Worm (Caenorhabditis elegans) whole organism, early embryonic: ENCODE results near the gene T14G8.3.
A peak's percentile ranks its signal among the peaks of the same experiment; 100 is the strongest.

Experiments
- B0310.2 ChIP-seq: sonication (generic microtip); optimal IDR thresholded peaks from 2 replicates; lab custom pipeline; 2016; ENCODE audit warnings: mild to moderate bottlenecking, missing genetic modification characterization, missing compliant biosample characterization
- F13C5.2 ChIP-seq: sonication (generic microtip); optimal IDR thresholded peaks from 2 replicates; lab custom pipeline; 2017; ENCODE audit warnings: mild to moderate bottlenecking, missing genetic modification characterization, inconsistent platforms, missing compliant biosample characterization
- aly-1 ChIP-seq: sonication (generic microtip); optimal IDR thresholded peaks from 2 replicates; lab custom pipeline; 2016; ENCODE audit warnings: missing genetic modification characterization, missing compliant biosample characterization
- ama-1 ChIP-seq: fragments of 150-350 bp; optimal IDR thresholded peaks from 2 replicates; lab custom pipeline; 2014
- ceh-13 ChIP-seq: fragments of 200-800 bp; sonication (Bioruptor generic); optimal IDR thresholded peaks from 2 replicates; lab custom pipeline; 2018; ENCODE audit warnings: mild to moderate bottlenecking, missing genetic modification characterization, missing compliant biosample characterization
- ceh-36 ChIP-seq: sonication (generic microtip); optimal IDR thresholded peaks from 2 replicates; lab custom pipeline; 2016; ENCODE audit warnings: missing genetic modification characterization, inconsistent platforms, missing compliant biosample characterization
- ets-7 ChIP-seq: sonication (generic microtip); optimal IDR thresholded peaks from 2 replicates; lab custom pipeline; 2016; ENCODE audit warnings: missing genotype, missing genetic modification characterization, missing compliant biosample characterization
- flt-1 ChIP-seq: fragments of 200-800 bp; sonication (Bioruptor generic); IDR thresholded peaks from 2 replicates; pipeline ENCODE4 v1.3.6; 2022; ENCODE audit warnings: missing genetic modification characterization, missing compliant biosample characterization
- hmbx-1 ChIP-seq: sonication (generic microtip); optimal IDR thresholded peaks from 2 replicates; lab custom pipeline; 2016; ENCODE audit warnings: mild to moderate bottlenecking, missing genetic modification characterization, missing compliant biosample characterization
- hmg-4 ChIP-seq: fragments of 200-800 bp; sonication (Bioruptor generic); optimal IDR thresholded peaks from 2 replicates; lab custom pipeline; 2018; ENCODE audit warnings: mild to moderate bottlenecking, missing genetic modification characterization, missing compliant biosample characterization
- hnd-1 ChIP-seq: sonication (generic microtip); optimal IDR thresholded peaks from 2 replicates; lab custom pipeline; 2016; ENCODE audit warnings: missing genetic modification characterization, missing compliant biosample characterization
- pes-1 ChIP-seq: fragments of 200-800 bp; sonication (Bioruptor generic); IDR thresholded peaks from 2 replicates; pipeline ENCODE4 v1.3.6; 2022; ENCODE audit warnings: missing genetic modification reagents, missing genetic modification characterization, missing compliant biosample characterization
- scrt-1 ChIP-seq: fragments of 200-800 bp; sonication (Bioruptor generic); IDR thresholded peaks from 2 replicates; pipeline ENCODE4 v1.3.6; 2022; ENCODE audit warnings: missing genetic modification characterization, missing compliant biosample characterization
- sea-1 ChIP-seq: fragments of 200-800 bp; sonication (Bioruptor generic); conservative IDR thresholded peaks from 2 replicates; pipeline ENCODE4 v1.3.6; 2022; ENCODE audit warnings: missing genetic modification characterization, missing compliant biosample characterization
- tbx-11 ChIP-seq: fragments of 200-800 bp; sonication (Bioruptor generic); IDR thresholded peaks from 2 replicates; pipeline ENCODE4 v1.3.6; 2022; ENCODE audit warnings: missing genetic modification characterization, missing compliant biosample characterization
- tbx-37 ChIP-seq: fragments of 200-800 bp; sonication (Bioruptor generic); conservative IDR thresholded peaks from 2 replicates; pipeline ENCODE4 v1.3.6; 2022; ENCODE audit warnings: missing genetic modification reagents, missing genetic modification characterization, missing compliant biosample characterization
- tra-4 ChIP-seq: sonication (generic microtip); optimal IDR thresholded peaks from 2 replicates; lab custom pipeline; 2017; ENCODE audit warnings: missing genetic modification characterization, missing compliant biosample characterization

The T14G8.3 gene

DNA sequence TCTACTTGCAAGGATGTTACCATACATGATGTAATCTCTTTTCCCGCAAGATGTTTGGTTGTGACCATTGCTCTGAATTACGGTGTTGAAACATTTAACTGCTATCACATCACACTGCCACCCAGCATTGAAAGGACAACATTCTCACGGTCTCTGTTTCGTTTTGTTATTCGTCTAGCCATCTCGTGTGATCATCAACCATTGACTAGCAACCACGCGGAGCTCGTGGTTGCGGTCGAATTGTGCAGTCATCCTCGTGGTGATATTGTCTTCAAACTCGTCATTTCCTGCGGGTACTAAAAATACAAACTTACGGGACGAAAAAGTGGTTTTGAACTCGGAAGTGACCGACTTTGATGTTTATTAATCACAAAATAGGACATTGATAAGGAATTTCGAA lies 14.6 kb downstream of the T14G8.3 start:
- TF ChIP-seq B0310.2 (tag; lab: Kevin White, UChicago) (no peak), sea-1 (GFP tag; lab: Robert Waterston, UW) (no peak), ceh-13 (GFP tag; lab: Kevin White, UChicago) (no peak), scrt-1 (GFP tag; lab: Robert Waterston, UW) (no peak), tbx-11 (GFP tag; lab: Robert Waterston, UW) (no peak), F13C5.2 (tag; lab: Kevin White, UChicago) (no peak), tra-4 (tag; lab: Kevin White, UChicago) (no peak), hnd-1 (tag; lab: Kevin White, UChicago) (no peak)

DNA sequence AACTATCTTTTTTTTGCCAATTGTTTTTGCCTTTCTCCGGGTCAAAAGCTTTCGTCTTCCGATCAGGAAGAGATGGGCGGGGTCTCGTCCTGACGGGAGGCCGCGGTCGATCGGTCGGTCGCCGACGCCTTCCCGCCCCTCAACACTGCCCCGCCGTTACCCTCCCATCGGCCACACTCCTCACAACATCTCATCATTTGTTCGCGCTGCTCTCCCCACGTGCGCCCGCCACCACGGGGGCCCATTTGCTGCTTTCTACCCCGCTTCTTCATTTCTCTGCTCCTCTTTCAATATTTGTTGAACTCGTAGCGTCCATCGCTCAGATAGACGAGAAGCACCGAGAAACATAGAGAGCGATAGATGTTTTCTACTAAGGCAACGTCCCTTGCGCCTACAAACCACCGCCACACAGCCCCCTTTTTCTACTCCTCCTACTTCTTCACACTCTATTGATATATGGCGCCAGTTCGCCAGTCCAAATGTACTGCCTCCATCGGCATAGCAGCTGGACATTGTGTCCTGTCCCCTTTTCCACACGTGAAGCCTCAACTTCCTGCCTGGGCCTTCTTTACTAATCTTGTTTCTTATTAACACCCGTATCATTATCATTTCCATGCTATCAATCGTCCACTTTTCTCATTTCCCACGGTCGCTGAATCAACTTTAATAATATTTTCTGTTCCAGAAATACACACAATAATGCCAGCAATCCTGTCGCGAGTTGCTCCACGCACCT lies 15.9 kb downstream of the T14G8.3 start, which contains the start of gene bcat-1:
bcat-1 (plus strand) TSS at position 686 of the 736 bp plus-strand sequence.
- TF ChIP-seq aly-1: peak; percentile 13
- no peak for TF ChIP-seq ama-1 (lab: Kevin White, UChicago)

DNA sequence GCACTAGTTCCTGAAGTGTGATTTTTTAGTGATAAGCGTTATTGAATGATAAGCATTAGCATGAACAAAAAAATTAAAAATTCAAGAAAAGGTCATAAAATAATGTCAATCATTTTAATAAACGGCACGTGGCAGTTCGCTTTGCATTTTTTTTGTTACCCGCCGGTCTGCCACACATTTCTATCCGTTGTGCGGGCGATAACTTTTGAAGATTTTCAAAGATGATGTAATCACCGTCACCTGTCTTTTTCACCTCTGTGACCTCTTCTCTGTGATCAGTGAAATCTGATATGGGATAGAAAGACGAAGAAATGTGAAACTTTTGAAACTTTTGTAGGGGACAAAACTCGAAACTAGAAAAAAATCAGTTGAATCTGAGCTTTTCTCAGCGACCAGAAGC lies 16.9 kb downstream of the T14G8.3 start:
- TF ChIP-seq scrt-1 (GFP tag; lab: Robert Waterston, UW): no peak
- TF ChIP-seq pes-1 (GFP tag; lab: Robert Waterston, UW): no peak
- no peak for TF ChIP-seq ets-7
- no peak for TF ChIP-seq F13C5.2 (tag; lab: Kevin White, UChicago)
- no peak for TF ChIP-seq B0310.2 (tag; lab: Kevin White, UChicago)
- TF ChIP-seq aly-1: no peak
- TF ChIP-seq hmbx-1 (tag; lab: Kevin White, UChicago): no peak

DNA sequence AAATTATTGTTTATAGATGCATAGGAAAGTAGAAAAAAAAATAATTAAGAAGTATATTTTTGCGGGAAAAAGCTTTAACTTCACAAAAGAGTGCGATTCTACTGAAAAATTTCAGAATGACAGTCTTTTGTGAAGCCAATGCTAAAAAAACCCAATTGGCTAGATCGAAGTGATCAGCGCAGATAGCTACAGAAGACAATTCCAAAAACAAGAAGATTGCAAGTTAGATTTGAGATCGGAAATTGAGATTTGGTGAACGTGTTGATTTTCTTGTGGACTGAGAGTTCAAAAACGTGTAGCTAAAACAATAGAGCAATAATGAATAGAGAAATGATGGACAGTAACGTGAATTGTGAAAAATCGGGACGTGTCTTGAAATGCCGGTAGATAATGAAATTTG lies 20.1 kb downstream of the T14G8.3 start:
- TF ChIP-seq aly-1: no peak
- no peak for TF ChIP-seq ceh-13 (GFP tag; lab: Kevin White, UChicago)
- no peak for TF ChIP-seq tbx-11 (GFP tag; lab: Robert Waterston, UW)
- TF ChIP-seq tra-4 (tag; lab: Kevin White, UChicago): no peak
- TF ChIP-seq ets-7: no peak
- TF ChIP-seq tbx-37 (GFP tag; lab: Robert Waterston, UW): no peak
- TF ChIP-seq B0310.2 (tag; lab: Kevin White, UChicago): no peak
- TF ChIP-seq hnd-1 (tag; lab: Kevin White, UChicago): no peak
- no peak for TF ChIP-seq F13C5.2 (tag; lab: Kevin White, UChicago)
- TF ChIP-seq hmg-4: no peak
- no peak for TF ChIP-seq sea-1 (GFP tag; lab: Robert Waterston, UW)
- TF ChIP-seq ama-1 (lab: Kevin White, UChicago): no peak
- TF ChIP-seq flt-1 (GFP tag; lab: Robert Waterston, UW): no peak
- no peak for TF ChIP-seq pes-1 (GFP tag; lab: Robert Waterston, UW)
- no peak for TF ChIP-seq hmbx-1 (tag; lab: Kevin White, UChicago)
- no peak for TF ChIP-seq ceh-36
- TF ChIP-seq scrt-1 (GFP tag; lab: Robert Waterston, UW): no peak

DNA sequence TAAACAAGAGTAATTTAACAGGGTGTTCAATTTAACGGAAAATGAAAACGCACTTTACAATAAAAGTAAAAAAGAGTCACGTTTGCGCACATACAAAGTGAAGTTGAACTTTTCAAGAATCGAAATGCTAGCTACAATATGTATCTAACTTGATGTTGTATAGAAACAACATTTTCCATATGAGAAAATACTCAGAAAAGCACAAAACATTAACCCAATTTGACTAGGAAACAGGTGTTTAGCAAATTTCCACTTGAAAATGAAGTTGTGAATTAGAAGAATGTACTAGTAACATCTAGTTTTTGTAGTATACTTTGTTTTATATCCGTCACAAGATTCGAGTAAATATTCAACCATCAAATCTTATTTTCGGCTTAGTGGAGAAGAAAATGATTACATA lies 23.8 kb downstream of the T14G8.3 start, which contains the start of gene gpc-1:
gpc-1 (minus strand) TSS at position 117 of the 400 bp plus-strand sequence.
- no peak for TF ChIP-seq ama-1 (lab: Kevin White, UChicago)
- no peak for TF ChIP-seq scrt-1 (GFP tag; lab: Robert Waterston, UW)
- TF ChIP-seq tbx-37 (GFP tag; lab: Robert Waterston, UW): no peak
- TF ChIP-seq hmg-4: no peak
- TF ChIP-seq ceh-13 (GFP tag; lab: Kevin White, UChicago): no peak
- TF ChIP-seq hnd-1 (tag; lab: Kevin White, UChicago): no peak
- no peak for TF ChIP-seq aly-1
- TF ChIP-seq ets-7: no peak
- no peak for TF ChIP-seq sea-1 (GFP tag; lab: Robert Waterston, UW)

DNA sequence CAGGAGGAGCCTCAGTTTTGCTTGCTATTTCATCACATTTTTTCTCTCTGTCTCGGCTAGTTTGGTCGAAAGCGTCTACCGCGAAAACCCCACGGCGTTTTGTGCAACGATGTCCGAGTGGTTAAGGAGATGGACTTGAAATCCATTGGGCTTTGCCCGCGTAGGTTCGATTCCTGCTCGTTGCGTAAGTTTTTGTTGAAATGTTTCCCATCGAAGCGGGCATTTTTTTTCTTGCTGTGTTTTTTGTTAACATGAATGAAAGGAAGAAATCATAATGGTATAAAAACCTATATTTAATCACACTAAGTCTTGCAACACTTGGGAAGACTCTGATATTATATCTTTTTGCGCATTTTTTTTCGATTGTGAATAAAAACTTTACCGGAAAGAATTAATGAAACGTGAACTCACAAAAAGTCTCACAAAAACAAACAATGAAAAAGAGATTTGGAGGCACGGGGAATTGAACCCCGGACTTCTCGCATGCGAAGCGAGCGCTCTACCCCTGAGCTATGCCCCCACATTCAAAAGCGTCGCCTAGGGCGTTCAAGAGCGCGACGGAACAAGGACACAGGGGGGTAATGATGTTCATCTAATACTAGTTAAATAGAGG lies 28.9 kb downstream of the T14G8.3 start:
- peak; percentile 70 for TF ChIP-seq ceh-13 (GFP tag; lab: Kevin White, UChicago)
- TF ChIP-seq ets-7: peak; percentile 66
- peak; percentile 82 for TF ChIP-seq sea-1 (GFP tag; lab: Robert Waterston, UW)
- peak; percentile 80 for TF ChIP-seq tbx-11 (GFP tag; lab: Robert Waterston, UW)
- peak; percentile 88 for TF ChIP-seq pes-1 (GFP tag; lab: Robert Waterston, UW)
- TF ChIP-seq ama-1 (lab: Kevin White, UChicago): no peak
- peak; percentile 77 for TF ChIP-seq hnd-1 (tag; lab: Kevin White, UChicago)
- TF ChIP-seq aly-1: peak; percentile 83
- TF ChIP-seq tra-4 (tag; lab: Kevin White, UChicago): peak; percentile 79
- TF ChIP-seq scrt-1 (GFP tag; lab: Robert Waterston, UW): peak; percentile 91
- TF ChIP-seq ceh-36: peak; percentile 90
- peak; percentile 84 for TF ChIP-seq tbx-37 (GFP tag; lab: Robert Waterston, UW)
- TF ChIP-seq flt-1 (GFP tag; lab: Robert Waterston, UW): peak; percentile 90
- TF ChIP-seq hmbx-1 (tag; lab: Kevin White, UChicago): peak; percentile 76
- TF ChIP-seq F13C5.2 (tag; lab: Kevin White, UChicago): peak; percentile 89
- peak; percentile 67 for TF ChIP-seq B0310.2 (tag; lab: Kevin White, UChicago)
- TF ChIP-seq hmg-4: no peak

DNA sequence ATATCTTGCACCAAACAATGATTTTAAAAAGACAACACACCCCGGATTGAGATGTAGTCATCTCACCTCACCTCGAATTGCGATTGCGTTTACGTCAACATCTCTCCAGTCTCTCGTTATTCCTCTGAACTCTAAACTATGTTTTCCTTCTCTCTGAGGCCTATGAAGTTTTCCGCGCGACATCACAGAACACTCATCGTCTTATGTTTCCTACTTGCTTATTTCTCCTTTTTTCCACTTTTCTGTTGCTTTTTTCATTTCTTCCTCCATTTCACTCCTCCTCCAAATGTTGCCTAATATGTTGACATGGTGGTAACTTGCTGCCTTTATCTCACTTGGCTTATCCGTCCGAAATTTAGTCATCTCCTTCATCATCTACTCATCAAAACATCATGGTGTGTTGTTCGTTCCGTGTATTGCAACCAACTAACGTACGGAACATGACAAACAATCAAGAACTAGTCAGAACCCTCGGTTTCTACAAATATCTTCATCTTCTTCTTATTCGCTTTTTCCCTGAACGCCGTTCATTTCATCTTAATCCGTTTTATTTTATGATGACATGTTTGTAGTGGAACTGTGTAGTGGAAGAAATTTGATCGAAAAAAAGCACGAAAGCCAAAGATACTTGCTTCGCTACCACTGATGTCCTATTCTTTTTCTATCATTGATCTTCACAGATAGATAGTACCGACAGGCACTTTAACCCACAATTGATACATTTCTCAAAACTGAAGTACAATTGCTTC lies 38.3 kb downstream of the T14G8.3 start:
- no peak for TF ChIP-seq ama-1 (lab: Kevin White, UChicago)
- no peak for TF ChIP-seq hmbx-1 (tag; lab: Kevin White, UChicago)
- TF ChIP-seq hmg-4: no peak
- no peak for TF ChIP-seq sea-1 (GFP tag; lab: Robert Waterston, UW)
- no peak for TF ChIP-seq B0310.2 (tag; lab: Kevin White, UChicago)
- TF ChIP-seq ceh-13 (GFP tag; lab: Kevin White, UChicago): no peak
- no peak for TF ChIP-seq ceh-36
- TF ChIP-seq flt-1 (GFP tag; lab: Robert Waterston, UW): no peak
- no peak for TF ChIP-seq aly-1
- TF ChIP-seq pes-1 (GFP tag; lab: Robert Waterston, UW): no peak
- TF ChIP-seq tra-4 (tag; lab: Kevin White, UChicago): no peak
- no peak for TF ChIP-seq ets-7
